Fruit fly (Drosophila melanogaster) Kc167 (cell line): ENCODE measurements around the gene Pde11.

ENCODE experiments used
- Myc ChIP-seq: fragments of >200 bp; optimal IDR thresholded peaks from 2 replicates; lab custom pipeline; 2017; ENCODE audit warnings: missing external identifiers
- psq ChIP-seq: fragments of >200 bp; optimal IDR thresholded peaks from 2 replicates; lab custom pipeline; 2017; ENCODE audit warnings: missing external identifiers

DNA sequence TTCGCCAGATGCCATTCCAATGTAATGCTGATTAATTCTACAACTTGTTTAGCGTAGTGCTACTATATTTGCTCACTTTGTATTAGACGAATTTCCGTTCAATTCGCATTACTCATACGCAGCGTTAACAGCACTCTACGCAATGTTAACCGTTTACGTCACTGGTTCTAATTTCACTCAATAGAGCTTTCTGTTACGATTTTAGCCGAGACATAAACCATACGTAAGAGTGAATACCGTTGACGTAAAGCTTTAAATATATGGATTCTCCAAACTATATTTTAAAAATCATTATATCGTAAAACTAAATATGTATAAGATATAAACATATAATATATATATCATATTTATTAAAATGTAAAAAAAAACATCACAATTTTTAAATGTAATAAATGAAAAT is 13.9 kb downstream of the Pde11 start:
- TF ChIP-seq psq (lab: Kevin White, UChicago) (no peak), Myc (lab: Kevin White, UChicago) (no peak)
